Fruit fly (Drosophila melanogaster) whole organism, pupa: ENCODE results near the gene Jarid2.

Experiments
- CG10348 ChIP-seq: fragments of 200-800 bp; sonication (Bioruptor generic); IDR thresholded peaks from 2 replicates; pipeline ENCODE4 v1.3.6; 2022; ENCODE audit warnings: missing biosample characterization, missing genetic modification characterization
- CG12605 ChIP-seq: fragments of 200-800 bp; sonication (Bioruptor generic); IDR thresholded peaks from 2 replicates; pipeline ENCODE4 v1.3.6; 2022; ENCODE audit warnings: missing biosample characterization, missing genetic modification characterization
- CG13204 ChIP-seq: fragments of 200-800 bp; sonication (Bioruptor generic); optimal IDR thresholded peaks from 2 replicates; lab custom pipeline; 2018; ENCODE audit warnings: missing biosample characterization, mild to moderate bottlenecking, missing genetic modification characterization, moderate library complexity
- CG14655 ChIP-seq: fragments of 200-800 bp; sonication (Bioruptor generic); optimal IDR thresholded peaks from 3 replicates; lab custom pipeline; 2017; ENCODE audit warnings: mild to moderate bottlenecking, missing biosample characterization, missing genetic modification reagents, missing genetic modification characterization
- CG15710 ChIP-seq: fragments of 200-800 bp; sonication (Bioruptor generic); optimal IDR thresholded peaks from 2 replicates; lab custom pipeline; 2018; ENCODE audit warnings: missing biosample characterization, mild to moderate bottlenecking, missing genetic modification characterization, moderate library complexity
- CG34367 ChIP-seq: fragments of 200-800 bp; sonication (Bioruptor generic); optimal IDR thresholded peaks from 2 replicates; lab custom pipeline; 2018; ENCODE audit warnings: missing biosample characterization, mild to moderate bottlenecking, missing genetic modification characterization
- CG8159 ChIP-seq: fragments of 200-800 bp; sonication (Bioruptor generic); optimal IDR thresholded peaks from 3 replicates; lab custom pipeline; 2018; ENCODE audit warnings: missing biosample characterization, mild to moderate bottlenecking, missing genetic modification characterization, moderate library complexity
- CG8301 ChIP-seq: fragments of 200-800 bp; sonication (Bioruptor generic); optimal IDR thresholded peaks from 2 replicates; lab custom pipeline; 2018; ENCODE audit warnings: missing biosample characterization, mild to moderate bottlenecking, missing genetic modification characterization
- CG9948 ChIP-seq: fragments of 200-800 bp; sonication (Bioruptor generic); optimal IDR thresholded peaks from 2 replicates; lab custom pipeline; 2018; ENCODE audit warnings: missing biosample characterization, mild to moderate bottlenecking, missing genetic modification characterization, moderate library complexity
- Ets98B ChIP-seq: fragments of 200-800 bp; sonication (Bioruptor generic); IDR thresholded peaks from 2 replicates; pipeline ENCODE4 v1.3.6; 2022; ENCODE audit warnings: missing biosample characterization, missing genetic modification characterization
- Pif1B ChIP-seq: fragments of 200-800 bp; sonication (Bioruptor generic); optimal IDR thresholded peaks from 3 replicates; lab custom pipeline; 2016; ENCODE audit warnings: missing biosample characterization, missing genetic modification characterization
- Snoo ChIP-seq: fragments of 200-800 bp; sonication (Bioruptor generic); optimal IDR thresholded peaks from 3 replicates; lab custom pipeline; 2017; ENCODE audit warnings: missing biosample characterization, mild to moderate bottlenecking, missing genetic modification characterization, inconsistent platforms
- fd96Ca ChIP-seq: fragments of 200-800 bp; sonication (Bioruptor generic); IDR thresholded peaks from 3 replicates; pipeline ENCODE4 v1.3.6; 2022; ENCODE audit warnings: missing biosample characterization, missing genetic modification characterization
- rn ChIP-seq: fragments of 200-800 bp; sonication (Bioruptor generic); IDR thresholded peaks from 2 replicates; pipeline ENCODE4 v1.3.6; 2022; ENCODE audit warnings: missing biosample characterization, missing genetic modification characterization

dm6 chr3L:9489627-9490026 is 12.8 kb downstream of the Jarid2 start:
- no peak for TF ChIP-seq CG34367 (tag; lab: Kevin White, UChicago)
- TF ChIP-seq CG12605: no peak
- no peak for TF ChIP-seq Ets98B (GFP tag; lab: Robert Waterston, UW)
- no peak for TF ChIP-seq Pif1B (GFP tag; lab: Kevin White, UChicago)
- TF ChIP-seq CG13204 (GFP tag; lab: Kevin White, UChicago): no peak
- no peak for TF ChIP-seq CG15710 (tag; lab: Kevin White, UChicago)
- TF ChIP-seq CG10348 (GFP tag; lab: Robert Waterston, UW): no peak
- no peak for TF ChIP-seq CG9948
- no peak for TF ChIP-seq CG14655
- TF ChIP-seq CG8301 (tag; lab: Kevin White, UChicago): no peak
- TF ChIP-seq Snoo (tag; lab: Kevin White, UChicago): no peak
- no peak for TF ChIP-seq CG8159 (tag; lab: Kevin White, UChicago)
- TF ChIP-seq fd96Ca (GFP tag; lab: Robert Waterston, UW): no peak
- TF ChIP-seq rn (GFP tag; lab: Robert Waterston, UW): no peak
